Worm (Caenorhabditis elegans) whole organism, L2 larva: ENCODE results near the gene srw-133.

Experiments
- F13H6.1 ChIP-seq: sonication (generic microtip); optimal IDR thresholded peaks from 2 replicates; lab custom pipeline; 2016; ENCODE audit warnings: missing genetic modification characterization, missing compliant biosample characterization
- R02D3.7 ChIP-seq: fragments of 150-350 bp; optimal IDR thresholded peaks from 2 replicates; lab custom pipeline; 2014; ENCODE audit warnings: missing biosample characterization, missing genetic modification characterization
- Y55F3AM.14 ChIP-seq: fragments of 200-800 bp; sonication (Bioruptor generic); optimal IDR thresholded peaks from 2 replicates; lab custom pipeline; 2018; ENCODE audit warnings: mild to moderate bottlenecking, missing genetic modification characterization, missing compliant biosample characterization
- ZK546.5 ChIP-seq: sonication (generic microtip); optimal IDR thresholded peaks from 2 replicates; lab custom pipeline; 2017; ENCODE audit warnings: missing biosample characterization, missing genetic modification characterization
- alr-1 ChIP-seq: fragments of 150-350 bp; optimal IDR thresholded peaks from 2 replicates; lab custom pipeline; 2014; ENCODE audit warnings: missing biosample characterization, missing genetic modification characterization
- aly-2 ChIP-seq: fragments of 150-350 bp; optimal IDR thresholded peaks from 2 replicates; lab custom pipeline; 2014; ENCODE audit warnings: missing biosample characterization, missing genetic modification characterization
- ama-1 ChIP-seq: fragments of 150-350 bp; optimal IDR thresholded peaks from 2 replicates; lab custom pipeline; 2018; ENCODE audit warnings: inconsistent platforms
- blmp-1 ChIP-seq: sonication (generic microtip); optimal IDR thresholded peaks from 2 replicates; lab custom pipeline; 2017; ENCODE audit warnings: missing genetic modification characterization, mild to moderate bottlenecking, missing compliant biosample characterization, antibody characterized with exemption, moderate library complexity; ENCODE audit not compliant: insufficient read depth
- crh-2 ChIP-seq: sonication (generic microtip); optimal IDR thresholded peaks from 2 replicates; lab custom pipeline; 2017; ENCODE audit warnings: missing biosample characterization, missing genetic modification characterization
- elt-1 ChIP-seq: fragments of 150-350 bp; optimal IDR thresholded peaks from 2 replicates; lab custom pipeline; 2014; ENCODE audit warnings: missing biosample characterization, missing genetic modification characterization
- elt-3 ChIP-seq: sonication (generic microtip); optimal IDR thresholded peaks from 2 replicates; lab custom pipeline; 2017; ENCODE audit warnings: missing biosample characterization, missing genetic modification characterization
- fos-1 ChIP-seq: fragments of 150-350 bp; optimal IDR thresholded peaks from 2 replicates; lab custom pipeline; 2014; ENCODE audit warnings: missing biosample characterization, missing genetic modification characterization
- lin-11 ChIP-seq: fragments of 150-350 bp; sonication (generic microtip); optimal IDR thresholded peaks from 2 replicates; lab custom pipeline; 2014; ENCODE audit warnings: missing biosample characterization, missing genetic modification characterization, inconsistent platforms, mixed read lengths
- lin-13 ChIP-seq: fragments of 150-350 bp; optimal IDR thresholded peaks from 2 replicates; lab custom pipeline; 2014; ENCODE audit warnings: missing biosample characterization, missing genetic modification reagents, missing genetic modification characterization
- lin-39 ChIP-seq: fragments of 150-350 bp; optimal IDR thresholded peaks from 2 replicates; lab custom pipeline; 2014; ENCODE audit warnings: missing biosample characterization, missing genetic modification reagents, missing genetic modification characterization
- lsy-2 ChIP-seq, 2 experiments: fragments of 150-350 bp in 1 of 2; sonication (generic microtip) in 1 of 2; optimal IDR thresholded peaks; 2 replicates each; lab custom pipeline; 2014 to 2017; ENCODE audit warnings: missing biosample characterization in 2 of 2, missing genetic modification characterization in 2 of 2
- mab-5 ChIP-seq: fragments of 150-350 bp; optimal IDR thresholded peaks from 2 replicates; lab custom pipeline; 2014; ENCODE audit warnings: missing biosample characterization, missing genetic modification characterization
- mdl-1 ChIP-seq, 2 experiments: fragments of 150-350 bp in 1 of 2; sonication (generic microtip) in 1 of 2; optimal IDR thresholded peaks; 2 replicates each; lab custom pipeline; 2017; ENCODE audit warnings: missing biosample characterization in 2 of 2, missing genetic modification characterization in 2 of 2
- nhr-10 ChIP-seq: sonication (generic microtip); optimal IDR thresholded peaks from 2 replicates; lab custom pipeline; 2017; ENCODE audit warnings: missing biosample characterization, missing genetic modification characterization
- nhr-129 ChIP-seq: fragments of 150-350 bp; optimal IDR thresholded peaks from 2 replicates; lab custom pipeline; 2014; ENCODE audit warnings: missing biosample characterization, missing genetic modification characterization
- nhr-21 ChIP-seq: fragments of 150-350 bp; optimal IDR thresholded peaks from 2 replicates; lab custom pipeline; 2014; ENCODE audit warnings: missing biosample characterization, missing genetic modification characterization
- nhr-23 ChIP-seq: fragments of 150-350 bp; optimal IDR thresholded peaks from 2 replicates; lab custom pipeline; 2014; ENCODE audit warnings: missing biosample characterization, missing genetic modification reagents, missing genetic modification characterization
- nhr-237 ChIP-seq: fragments of 150-350 bp; optimal IDR thresholded peaks from 2 replicates; lab custom pipeline; 2014; ENCODE audit warnings: missing biosample characterization, missing genetic modification characterization
- nhr-25 ChIP-seq: fragments of 150-350 bp; sonication (generic microtip); optimal IDR thresholded peaks from 3 replicates; lab custom pipeline; 2014; ENCODE audit warnings: missing biosample characterization, missing genetic modification characterization
- nhr-6 ChIP-seq: fragments of 150-350 bp; optimal IDR thresholded peaks from 2 replicates; lab custom pipeline; 2014; ENCODE audit warnings: missing biosample characterization, missing genetic modification characterization
- nhr-77 ChIP-seq: fragments of 150-350 bp; optimal IDR thresholded peaks from 2 replicates; lab custom pipeline; 2014; ENCODE audit warnings: missing biosample characterization, missing genetic modification characterization
- peb-1 ChIP-seq: fragments of 150-350 bp; optimal IDR thresholded peaks from 2 replicates; lab custom pipeline; 2014; ENCODE audit warnings: missing biosample characterization, missing genetic modification characterization
- skn-1 ChIP-seq: sonication (generic microtip); optimal IDR thresholded peaks from 2 replicates; lab custom pipeline; 2017; ENCODE audit warnings: missing biosample characterization, missing genetic modification characterization
- sma-3 ChIP-seq: sonication (generic microtip); optimal IDR thresholded peaks from 2 replicates; lab custom pipeline; 2016; ENCODE audit warnings: missing genetic modification reagents, missing genetic modification characterization, missing compliant biosample characterization
- snpc-4 ChIP-seq: fragments of 150-350 bp; optimal IDR thresholded peaks from 2 replicates; lab custom pipeline; 2014; ENCODE audit warnings: missing biosample characterization, missing genetic modification characterization
- unc-39 ChIP-seq: fragments of 150-350 bp; optimal IDR thresholded peaks from 2 replicates; lab custom pipeline; 2014; ENCODE audit warnings: missing biosample characterization, missing genetic modification characterization
- unc-62 ChIP-seq: fragments of 150-350 bp; optimal IDR thresholded peaks from 2 replicates; lab custom pipeline; 2014; ENCODE audit warnings: missing biosample characterization, missing genetic modification reagents, missing genetic modification characterization
- ztf-11 ChIP-seq: sonication (generic microtip); optimal IDR thresholded peaks from 2 replicates; lab custom pipeline; 2017; ENCODE audit warnings: missing biosample characterization, missing genetic modification characterization
- ztf-4 ChIP-seq: fragments of 150-350 bp; optimal IDR thresholded peaks from 2 replicates; lab custom pipeline; 2014; ENCODE audit warnings: missing biosample characterization, missing genetic modification characterization

The srw-133 gene

DNA sequence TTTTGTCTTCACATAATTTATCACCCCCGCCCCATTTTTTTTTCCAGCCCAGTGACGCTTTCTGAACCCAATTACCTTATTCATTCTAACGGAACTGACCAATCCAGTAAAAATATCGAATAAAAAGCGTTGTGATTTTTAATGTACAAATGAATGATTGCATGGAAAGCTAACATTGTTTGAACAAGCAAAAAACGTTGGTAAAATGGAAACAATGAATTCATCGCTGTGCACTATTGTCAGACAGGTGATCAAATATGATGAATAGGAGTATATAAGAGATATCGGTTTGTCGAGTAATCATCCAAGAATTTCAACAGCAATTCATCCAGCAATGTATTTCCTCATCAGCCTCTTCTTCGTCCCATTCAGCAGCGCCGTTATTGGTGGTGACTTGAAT lies 15.1 kb upstream of the srw-133 start, which contains the start of gene phat-4:
Gene phat-4, plus strand, starts transcription at position 301 of the 400 bp plus-strand sequence.
- TF ChIP-seq unc-62 (GFP tag; lab: Kevin White, UChicago) (no peak), elt-1 (tag; lab: Kevin White, UChicago) (no peak), mab-5 (tag; lab: Kevin White, UChicago) (no peak), fos-1 (tag; lab: Kevin White, UChicago) (no peak), R02D3.7 (tag; lab: Kevin White, UChicago) (no peak), nhr-77 (no peak), crh-2 (tag; lab: Kevin White, UChicago) (no peak)

DNA sequence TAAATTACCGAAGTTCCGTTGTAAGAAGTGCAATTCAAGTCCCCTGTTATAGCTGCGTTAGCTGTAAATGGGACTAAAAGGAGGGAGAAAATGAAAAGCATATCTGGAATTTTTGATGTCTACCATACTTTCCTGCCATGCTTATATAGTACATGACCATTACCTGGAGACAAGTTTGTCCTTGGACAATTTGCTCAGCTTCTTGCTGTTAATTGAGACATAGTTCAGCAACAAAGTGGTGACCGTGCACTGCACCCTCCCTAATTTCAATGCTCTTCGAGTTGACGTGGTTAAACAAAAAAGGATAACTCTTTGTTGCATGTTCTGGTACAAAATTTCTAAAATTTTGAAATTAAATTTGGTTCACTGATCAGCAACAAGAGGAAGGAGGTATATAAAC lies 12.9 kb upstream of the srw-133 start, which contains the start of gene T05B4.13:
Gene T05B4.13, minus strand, starts transcription at position 101 of the 400 bp plus-strand sequence.
- TF ChIP-seq ztf-4 (tag; lab: Kevin White, UChicago) = no peak
- no peak for TF ChIP-seq fos-1 (tag; lab: Kevin White, UChicago)
- TF ChIP-seq crh-2 (tag; lab: Kevin White, UChicago) = no peak

DNA sequence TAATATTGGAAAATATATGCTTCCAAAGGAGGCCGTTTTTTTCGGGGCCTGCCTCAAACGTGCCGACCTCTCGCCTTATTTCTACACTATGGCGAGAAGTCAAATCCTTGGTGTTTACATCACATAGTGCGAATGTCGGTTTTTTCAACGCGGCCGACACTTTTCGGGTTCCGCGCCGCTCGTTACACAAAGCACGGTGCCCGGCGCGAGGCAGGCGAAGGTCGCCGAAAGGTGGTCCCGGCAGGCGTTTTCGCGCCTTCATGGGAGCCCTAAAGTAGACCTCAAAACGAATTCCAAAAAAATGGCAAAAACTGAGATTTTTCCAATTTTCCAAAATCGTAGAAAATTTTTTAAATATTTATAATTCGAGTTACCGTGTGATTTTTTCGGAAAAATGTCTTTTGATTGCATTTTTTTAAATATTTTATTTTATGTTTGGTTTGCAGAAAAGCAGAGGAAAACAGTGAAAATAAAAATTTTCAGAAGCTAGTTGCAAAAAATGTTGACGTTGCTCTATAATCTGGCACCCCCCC lies 11.1 kb upstream of the srw-133 start, which contains the start of gene T05B4.12:
Gene T05B4.12, minus strand, starts transcription at position 483 of the 533 bp plus-strand sequence.
- TF ChIP-seq mdl-1 (tag; optimal IDR thresholded peaks at IDR 0.05; lab: Kevin White, UChicago) = no peak
- no peak for TF ChIP-seq lin-39 (tag; lab: Kevin White, UChicago)
- no peak for TF ChIP-seq sma-3 (GFP tag; lab: Kevin White, UChicago)
- TF ChIP-seq nhr-21 (tag; lab: Kevin White, UChicago) = no peak
- no peak for TF ChIP-seq ama-1 (lab: Kevin White, UChicago)
- TF ChIP-seq elt-3 = no peak
- no peak for TF ChIP-seq peb-1 (tag; lab: Kevin White, UChicago)
- no peak for TF ChIP-seq alr-1 (tag; lab: Kevin White, UChicago)
- no peak for TF ChIP-seq mab-5 (tag; lab: Kevin White, UChicago)
- no peak for TF ChIP-seq nhr-129
- no peak for TF ChIP-seq lin-13 (GFP tag; lab: Kevin White, UChicago)
- no peak for TF ChIP-seq skn-1 (tag; lab: Kevin White, UChicago)
- TF ChIP-seq nhr-10 (tag; lab: Kevin White, UChicago) = no peak
- TF ChIP-seq, all 48 proteins: peak for 0

DNA sequence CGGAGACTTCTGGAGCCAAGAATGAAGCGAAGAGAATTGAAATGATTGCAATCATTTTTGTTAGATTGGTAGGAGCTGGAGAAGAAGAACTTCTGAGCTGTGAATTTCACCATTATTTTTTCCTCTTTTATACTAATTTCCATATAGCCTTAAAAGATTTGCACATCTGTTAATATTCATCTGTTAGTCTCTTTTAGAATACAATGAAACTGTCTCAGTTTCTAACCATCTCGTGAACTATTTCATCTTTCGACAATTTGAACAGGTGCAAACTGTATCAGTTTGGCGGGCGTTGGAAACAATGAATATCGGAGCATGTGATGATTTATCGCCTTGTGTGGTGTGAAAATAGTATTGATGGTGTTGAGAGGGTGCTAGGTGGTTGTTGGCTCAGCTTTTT lies 7.9 kb upstream of the srw-133 start, which contains the start of gene phat-5:
Gene phat-5, minus strand, starts transcription at position 101 of the 400 bp plus-strand sequence.
- TF ChIP-seq crh-2 (tag; lab: Kevin White, UChicago) (no peak), nhr-23 (tag; lab: Kevin White, UChicago) (no peak), sma-3 (GFP tag; lab: Kevin White, UChicago) (no peak), nhr-6 (tag; lab: Kevin White, UChicago) (no peak)

DNA sequence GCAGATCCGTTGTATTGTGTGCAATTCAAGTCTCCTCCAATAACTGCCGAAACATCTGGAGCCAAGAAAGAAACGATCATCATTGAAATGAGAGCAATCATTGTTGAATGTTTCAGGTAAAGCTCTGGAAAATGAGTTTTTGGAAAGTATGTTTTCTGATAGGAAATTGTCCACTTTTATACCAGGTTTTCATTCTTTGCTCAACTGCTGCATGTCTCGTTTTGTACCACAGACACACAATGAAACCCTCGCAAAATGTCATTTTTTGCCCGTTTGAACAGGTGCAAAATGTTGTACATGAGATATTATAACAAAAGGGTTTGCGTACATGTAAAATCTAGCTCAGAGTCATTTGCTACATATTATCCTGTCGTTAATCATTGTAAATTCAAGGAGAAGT lies 6.1 kb upstream of the srw-133 start, which contains the start of gene T05B4.10:
Gene T05B4.10, minus strand, starts transcription at position 101 of the 400 bp plus-strand sequence.
- TF ChIP-seq nhr-10 (tag; lab: Kevin White, UChicago) (no peak), blmp-1 (no peak), lin-11 (no peak), ztf-11 (tag; lab: Kevin White, UChicago) (no peak)

DNA sequence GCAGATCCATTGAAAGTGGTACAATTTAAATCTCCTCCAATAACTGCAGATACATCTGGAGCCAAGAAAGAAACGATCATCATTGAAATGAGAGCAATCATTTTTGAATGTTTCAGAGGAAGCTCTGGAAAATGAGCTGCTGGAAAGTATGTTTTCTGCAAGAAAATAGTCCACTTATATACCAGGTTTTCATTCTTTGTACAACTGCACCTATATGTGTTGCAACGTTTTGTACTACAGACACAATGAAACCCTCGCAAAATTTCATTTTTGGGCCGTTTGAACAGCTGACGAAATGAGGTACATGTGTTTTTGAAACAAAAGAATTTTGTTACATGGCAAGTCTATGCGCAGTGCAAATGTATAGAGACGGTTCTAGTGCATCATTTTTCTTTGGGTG lies 3.8 kb upstream of the srw-133 start, which contains the start of gene T05B4.9:
Gene T05B4.9, minus strand, starts transcription at position 101 of the 400 bp plus-strand sequence.
- TF ChIP-seq nhr-25 (no peak), lsy-2 (tag; optimal IDR thresholded peaks at IDR 0.05; lab: Kevin White, UChicago) (no peak), aly-2 (tag; lab: Kevin White, UChicago) (no peak), sma-3 (GFP tag; lab: Kevin White, UChicago) (no peak), ZK546.5 (no peak), snpc-4 (no peak), F13H6.1 (tag; lab: Kevin White, UChicago) (no peak), ztf-4 (tag; lab: Kevin White, UChicago) (no peak), lin-11 (no peak), nhr-23 (tag; lab: Kevin White, UChicago) (no peak), peb-1 (tag; lab: Kevin White, UChicago) (no peak), elt-3 (no peak), unc-39 (tag; lab: Kevin White, UChicago) (no peak), Y55F3AM.14 (GFP tag; lab: Kevin White, UChicago) (no peak), nhr-237 (tag; lab: Kevin White, UChicago) (no peak), fos-1 (tag; lab: Kevin White, UChicago) (no peak)
